Worm (Caenorhabditis elegans) whole organism, late embryonic: ENCODE results near the gene icl-1.

Experiments
- C08G9.2 ChIP-seq: sonication (generic microtip); optimal IDR thresholded peaks from 2 replicates; lab custom pipeline; 2016; ENCODE audit warnings: mild to moderate bottlenecking, missing genetic modification characterization, moderate library complexity, missing compliant biosample characterization
- F13H6.1 ChIP-seq: sonication (generic microtip); optimal IDR thresholded peaks from 2 replicates; lab custom pipeline; 2016; ENCODE audit warnings: missing genetic modification characterization, missing compliant biosample characterization
- ama-1 ChIP-seq: fragments of 150-350 bp; optimal IDR thresholded peaks from 2 replicates; lab custom pipeline; 2014
- ceh-30 ChIP-seq: fragments of 150-350 bp; optimal IDR thresholded peaks from 2 replicates; lab custom pipeline; 2014; ENCODE audit warnings: missing biosample characterization, missing genetic modification characterization
- ceh-34 ChIP-seq: sonication (generic microtip); optimal IDR thresholded peaks from 2 replicates; lab custom pipeline; 2016; ENCODE audit warnings: mild to moderate bottlenecking, missing genetic modification characterization, missing compliant biosample characterization
- ceh-9 ChIP-seq: sonication (generic microtip); optimal IDR thresholded peaks from 2 replicates; lab custom pipeline; 2016; ENCODE audit warnings: mild to moderate bottlenecking, missing genetic modification characterization, inconsistent platforms, missing compliant biosample characterization
- eyg-1 ChIP-seq: sonication (generic microtip); optimal IDR thresholded peaks from 2 replicates; lab custom pipeline; 2016; ENCODE audit warnings: missing genotype, missing genetic modification characterization, missing compliant biosample characterization
- fkh-6 ChIP-seq: sonication (generic microtip); optimal IDR thresholded peaks from 2 replicates; lab custom pipeline; 2016; ENCODE audit warnings: missing genetic modification characterization, missing compliant biosample characterization
- hlh-30 ChIP-seq: sonication (generic microtip); optimal IDR thresholded peaks from 2 replicates; lab custom pipeline; 2017; ENCODE audit warnings: antibody characterized with exemption, missing genetic modification characterization, missing compliant biosample characterization; ENCODE audit not compliant: insufficient read depth
- pha-4 ChIP-seq: fragments of 150-350 bp; optimal IDR thresholded peaks from 2 replicates; lab custom pipeline; 2018; ENCODE audit warnings: missing biosample characterization, missing genetic modification reagents, missing genetic modification characterization
- unc-55 ChIP-seq: sonication (generic microtip); optimal IDR thresholded peaks from 2 replicates; lab custom pipeline; 2017; ENCODE audit warnings: missing biosample characterization, missing genetic modification reagents, missing genetic modification characterization

ce11 chrV:762340-762739, 34.5 kb upstream of the icl-1 start, which contains the start of gene srp-2:
- TF ChIP-seq F13H6.1 (tag; lab: Kevin White, UChicago) (no peak), ceh-9 (no peak), ama-1 (lab: Kevin White, UChicago) (no peak), ceh-30 (tag; lab: Kevin White, UChicago) (no peak), eyg-1 (tag; lab: Kevin White, UChicago) (no peak), ceh-34 (tag; lab: Kevin White, UChicago) (no peak), pha-4 (tag; lab: Kevin White, UChicago) (no peak), fkh-6 (tag; lab: Kevin White, UChicago) (no peak), C08G9.2 (no peak), unc-55 (GFP tag; lab: Kevin White, UChicago) (no peak), hlh-30 (tag; lab: Kevin White, UChicago) (no peak)
